Fruit fly (Drosophila melanogaster) whole organism, embryonic: ENCODE data around the gene CG7878.

ENCODE experiments used
- Abd-B ChIP-seq: fragments of 200-800 bp; sonication (Bioruptor generic); optimal IDR thresholded peaks from 2 replicates; lab custom pipeline; 2018; ENCODE audit warnings: missing biosample characterization, mild to moderate bottlenecking, missing genetic modification characterization, moderate library complexity
- Awh ChIP-seq: fragments of 200-800 bp; sonication (Bioruptor generic); IDR thresholded peaks from 2 replicates; pipeline ENCODE4, ENCODE4 v1.3.6; 2022; ENCODE audit warnings: missing biosample characterization, missing genetic modification characterization
- B-H2 ChIP-seq: fragments of 200-800 bp; sonication (Bioruptor generic); optimal IDR thresholded peaks from 2 replicates; lab custom pipeline; 2018; ENCODE audit warnings: missing biosample characterization, mild to moderate bottlenecking, missing genetic modification characterization
- Blimp-1 ChIP-seq: fragments of 200-800 bp; sonication (Bioruptor generic); optimal IDR thresholded peaks from 3 replicates; lab custom pipeline; 2018; ENCODE audit warnings: missing biosample characterization, missing genetic modification characterization, mild to moderate bottlenecking, moderate library complexity, missing genetic modification reagents
- CG10321 ChIP-seq: fragments of 200-800 bp; sonication (Bioruptor generic); IDR thresholded peaks from 2 replicates; pipeline ENCODE4 v1.3.6; 2022; ENCODE audit warnings: missing biosample characterization, missing genetic modification characterization
- CG12236 ChIP-seq: fragments of 200-800 bp; sonication (Bioruptor generic); optimal IDR thresholded peaks from 2 replicates; lab custom pipeline; 2016; ENCODE audit warnings: missing biosample characterization, missing genetic modification characterization
- CG12744 ChIP-seq: fragments of 200-800 bp; sonication (Bioruptor generic); optimal IDR thresholded peaks from 2 replicates; lab custom pipeline; 2016; ENCODE audit warnings: missing biosample characterization, missing genetic modification characterization
- CG14710 ChIP-seq: fragments of 200-800 bp; sonication (Bioruptor generic); optimal IDR thresholded peaks from 3 replicates; lab custom pipeline; 2019; ENCODE audit warnings: missing biosample characterization, mild to moderate bottlenecking, missing genetic modification characterization, moderate library complexity
- CG15601 ChIP-seq: fragments of 200-800 bp; sonication (Bioruptor generic); optimal IDR thresholded peaks from 3 replicates; lab custom pipeline; 2019; ENCODE audit warnings: missing biosample characterization, mild to moderate bottlenecking, missing genetic modification characterization, moderate library complexity
- CG16813 ChIP-seq: fragments of 200-800 bp; sonication (Bioruptor generic); IDR thresholded peaks from 3 replicates; pipeline ENCODE4 v1.3.6; 2022; ENCODE audit warnings: missing biosample characterization, missing genetic modification characterization; ENCODE audit not compliant: partially characterized antibody
- CG2712 ChIP-seq: fragments of 200-800 bp; optimal IDR thresholded peaks from 3 replicates; lab custom pipeline; 2019; ENCODE audit warnings: missing biosample characterization, mild to moderate bottlenecking, missing genetic modification characterization, moderate library complexity
- CG3163 ChIP-seq: fragments of 200-800 bp; sonication (Bioruptor generic); optimal IDR thresholded peaks from 3 replicates; lab custom pipeline; 2016; ENCODE audit warnings: missing biosample characterization, missing genetic modification characterization
- CG33557 ChIP-seq: fragments of 200-800 bp; sonication (Bioruptor generic); optimal IDR thresholded peaks from 2 replicates; lab custom pipeline; 2019; ENCODE audit warnings: missing biosample characterization, mild to moderate bottlenecking, missing genetic modification characterization, moderate library complexity
- CG4282 ChIP-seq: fragments of 200-800 bp; sonication (Bioruptor generic); optimal IDR thresholded peaks from 2 replicates; lab custom pipeline; 2016; ENCODE audit warnings: missing biosample characterization, missing genetic modification characterization
- CG5245 ChIP-seq: fragments of 200-800 bp; sonication (Bioruptor generic); optimal IDR thresholded peaks from 3 replicates; lab custom pipeline; 2016; ENCODE audit warnings: missing biosample characterization, missing genetic modification characterization
- CG6254 ChIP-seq: fragments of 200-800 bp; sonication (Bioruptor generic); optimal IDR thresholded peaks from 3 replicates; lab custom pipeline; 2017; ENCODE audit warnings: mild to moderate bottlenecking, missing biosample characterization, missing genetic modification reagents, missing genetic modification characterization
- CG6272 ChIP-seq: fragments of 200-800 bp; sonication (Bioruptor generic); IDR thresholded peaks from 2 replicates; pipeline ENCODE4 v1.3.6; 2022; ENCODE audit warnings: missing biosample characterization, missing genetic modification characterization
- CG6683 ChIP-seq: fragments of 200-800 bp; sonication (Bioruptor generic); optimal IDR thresholded peaks from 2 replicates; lab custom pipeline; 2017; ENCODE audit warnings: missing biosample characterization, mild to moderate bottlenecking, missing genetic modification characterization, missing genetic modification reagents
- CG7963 ChIP-seq: fragments of 200-800 bp; sonication (Bioruptor generic); IDR thresholded peaks from 3 replicates; pipeline ENCODE4 v1.3.6; 2022; ENCODE audit warnings: missing biosample characterization, missing genetic modification characterization; ENCODE audit not compliant: partially characterized antibody
- Chrac-16 ChIP-seq: fragments of 200-800 bp; sonication (Bioruptor generic); optimal IDR thresholded peaks from 3 replicates; lab custom pipeline; 2016; ENCODE audit warnings: missing biosample characterization, missing genetic modification characterization
- Doc2 ChIP-seq: fragments of 200-800 bp; sonication (Bioruptor generic); IDR thresholded peaks from 2 replicates; pipeline ENCODE4 v1.3.6; 2022; ENCODE audit warnings: missing biosample characterization, missing genetic modification characterization
- Doc3 ChIP-seq: fragments of 200-800 bp; sonication (Bioruptor generic); IDR thresholded peaks from 3 replicates; pipeline ENCODE4 v1.3.6; 2022; ENCODE audit warnings: missing biosample characterization, missing genetic modification characterization; ENCODE audit not compliant: partially characterized antibody
- Dp ChIP-seq: fragments of 200-800 bp; sonication (Bioruptor generic); optimal IDR thresholded peaks from 2 replicates; lab custom pipeline; 2018; ENCODE audit warnings: missing biosample characterization, mild to moderate bottlenecking, missing genetic modification characterization, moderate library complexity
- E2f2 ChIP-seq: fragments of 200-800 bp; sonication (Bioruptor generic); IDR thresholded peaks from 2 replicates; pipeline ENCODE4 v1.3.6; 2022; ENCODE audit warnings: missing biosample characterization, missing genetic modification characterization
- Eip74EF ChIP-seq, 2 experiments: fragments of 200-800 bp in 1 of 2; fragments of >200 bp in 1 of 2; sonication (Bioruptor generic) in 1 of 2; optimal IDR thresholded peaks; 2 replicates each; lab custom pipeline; 2017 to 2019; ENCODE audit warnings: missing biosample characterization in 2 of 2, missing genetic modification characterization in 2 of 2, mild to moderate bottlenecking in 1 of 2, moderate library complexity in 1 of 2
- Hey ChIP-seq: fragments of 200-800 bp; sonication (Bioruptor generic); optimal IDR thresholded peaks from 3 replicates; lab custom pipeline; 2018; ENCODE audit warnings: missing biosample characterization, mild to moderate bottlenecking, missing genetic modification characterization
- Pdp1 ChIP-seq, 2 experiments: fragments of 200-800 bp; sonication (Bioruptor generic); optimal IDR thresholded peaks; 3 replicates each; lab custom pipeline; 2016; ENCODE audit warnings: missing biosample characterization in 2 of 2, missing genetic modification characterization in 2 of 2, mild to moderate bottlenecking in 1 of 2, moderate library complexity in 1 of 2
- Rfx ChIP-seq: fragments of 200-800 bp; sonication (Bioruptor generic); IDR thresholded peaks from 2 replicates; pipeline ENCODE4 v1.3.6; 2022; ENCODE audit warnings: missing biosample characterization, missing genetic modification characterization
- cg ChIP-seq: fragments of 200-800 bp; sonication (Bioruptor generic); optimal IDR thresholded peaks from 3 replicates; lab custom pipeline; 2019; ENCODE audit warnings: missing biosample characterization, mild to moderate bottlenecking, missing genetic modification characterization, moderate library complexity
- crc ChIP-seq: fragments of 200-800 bp; sonication (Bioruptor generic); optimal IDR thresholded peaks from 2 replicates; lab custom pipeline; 2016; ENCODE audit warnings: missing biosample characterization, missing genetic modification characterization
- croc ChIP-seq: fragments of 200-800 bp; sonication (Bioruptor generic); conservative IDR thresholded peaks from 3 replicates; pipeline ENCODE4 v1.3.6; 2022; ENCODE audit warnings: missing biosample characterization, missing genetic modification characterization
- crol ChIP-seq: fragments of 200-800 bp; sonication (Bioruptor generic); IDR thresholded peaks from 2 replicates; pipeline ENCODE4 v1.3.6; 2022; ENCODE audit warnings: missing biosample characterization, missing genetic modification characterization
- dm ChIP-seq: fragments of 200-800 bp; sonication (Bioruptor generic); optimal IDR thresholded peaks from 3 replicates; lab custom pipeline; 2016; ENCODE audit warnings: missing biosample characterization, missing genetic modification characterization
- gem ChIP-seq: fragments of 200-800 bp; sonication (Bioruptor generic); optimal IDR thresholded peaks from 2 replicates; lab custom pipeline; 2019; ENCODE audit warnings: missing biosample characterization, mild to moderate bottlenecking, missing genetic modification characterization, moderate library complexity
- jigr1 ChIP-seq: fragments of 200-800 bp; sonication (Bioruptor generic); IDR thresholded peaks from 3 replicates; pipeline ENCODE4 v1.3.6; 2022; ENCODE audit warnings: missing biosample characterization, missing genetic modification characterization
- jing ChIP-seq: fragments of 200-800 bp; sonication (Bioruptor generic); optimal IDR thresholded peaks from 2 replicates; lab custom pipeline; 2018; ENCODE audit warnings: missing biosample characterization, mild to moderate bottlenecking, missing genetic modification characterization
- lbe ChIP-seq: fragments of 200-800 bp; sonication (Bioruptor generic); optimal IDR thresholded peaks from 2 replicates; lab custom pipeline; 2016; ENCODE audit warnings: missing biosample characterization, mild to moderate bottlenecking, missing genetic modification characterization
- lmd ChIP-seq: fragments of 200-800 bp; sonication (Bioruptor generic); IDR thresholded peaks from 2 replicates; pipeline ENCODE4 v1.3.6; 2022; ENCODE audit warnings: missing biosample characterization, missing genetic modification characterization
- mld ChIP-seq: fragments of 200-800 bp; sonication (Bioruptor generic); IDR thresholded peaks from 3 replicates; pipeline ENCODE4 v1.3.6; 2022; ENCODE audit warnings: missing biosample characterization, missing genetic modification characterization; ENCODE audit not compliant: partially characterized antibody
- phol ChIP-seq: fragments of 200-800 bp; sonication (Bioruptor generic); optimal IDR thresholded peaks from 3 replicates; lab custom pipeline; 2018; ENCODE audit warnings: missing biosample characterization, mild to moderate bottlenecking, missing genetic modification characterization, moderate library complexity
- rib ChIP-seq: fragments of 200-800 bp; sonication (Bioruptor generic); IDR thresholded peaks from 2 replicates; pipeline ENCODE4 v1.3.6; 2022; ENCODE audit warnings: missing biosample characterization, missing genetic modification characterization
- sens-2 ChIP-seq: fragments of 200-800 bp; sonication (Bioruptor generic); IDR thresholded peaks from 2 replicates; pipeline ENCODE4 v1.3.6; 2022; ENCODE audit warnings: missing biosample characterization, missing genetic modification characterization
- stc ChIP-seq: fragments of 200-800 bp; sonication (Bioruptor generic); IDR thresholded peaks from 2 replicates; pipeline ENCODE4 v1.3.6; 2022; ENCODE audit warnings: missing biosample characterization, missing genetic modification characterization
- tna ChIP-seq: fragments of 200-800 bp; sonication (Bioruptor generic); IDR thresholded peaks from 2 replicates; pipeline ENCODE4 v1.3.6; 2022; ENCODE audit warnings: missing biosample characterization, missing genetic modification characterization; ENCODE audit not compliant: partially characterized antibody
- z ChIP-seq: fragments of 200-800 bp; sonication (Bioruptor generic); IDR thresholded peaks from 3 replicates; pipeline ENCODE4 v1.3.6; 2022; ENCODE audit warnings: missing biosample characterization, missing genetic modification characterization
- zen2 ChIP-seq: fragments of 200-800 bp; sonication (Bioruptor generic); IDR thresholded peaks from 3 replicates; pipeline ENCODE4 v1.3.6; 2022; ENCODE audit warnings: missing biosample characterization, missing genetic modification characterization; ENCODE audit not compliant: partially characterized antibody
- zf30C ChIP-seq: fragments of 200-800 bp; sonication (Bioruptor generic); optimal IDR thresholded peaks from 3 replicates; lab custom pipeline; 2018; ENCODE audit warnings: missing biosample characterization, mild to moderate bottlenecking, missing genetic modification characterization

Gene CG7878

dm6 chr3R:8126316-8127150 lies 4.0 kb downstream of the CG7878 start, which contains the start of the genes CG9667 and Arl8 (continued):
- TF ChIP-seq cg (GFP tag; lab: Kevin White, UChicago) (peak; percentile 71), Eip74EF (GFP tag; optimal IDR thresholded peaks at IDR 0.05; lab: Kevin White, UChicago) (peak in 1 of 2 experiments; percentile 74), gem (peak; percentile 81), E2f2 (peak; percentile 31), CG4282 (GFP tag; lab: Kevin White, UChicago) (no peak), Awh (GFP tag; lab: Robert Waterston, UW) (0 out of 2 replicates have a peak, but pooled peaks have one; percentile 33), CG12236 (GFP tag; lab: Kevin White, UChicago) (no peak), jing (GFP tag; lab: Kevin White, UChicago) (no peak), CG2712 (tag; lab: Kevin White, UChicago) (peak; percentile 83), Hey (tag; lab: Kevin White, UChicago) (no peak), phol (tag; lab: Kevin White, UChicago) (peak; percentile 84), zen2 (GFP tag; lab: Robert Waterston, UW) (no peak), stc (GFP tag; lab: Robert Waterston, UW) (peak; percentile 58), CG6254 (GFP tag; lab: Kevin White, UChicago) (no peak), CG33557 (GFP tag; lab: Kevin White, UChicago) (peak; percentile 19), zf30C (GFP tag; lab: Kevin White, UChicago) (peak; percentile 6), B-H2 (peak; percentile 54), Doc2 (GFP tag; lab: Robert Waterston, UW) (no peak), croc (GFP tag; lab: Robert Waterston, UW) (no peak), CG16813 (GFP tag; lab: Robert Waterston, UW) (0 out of 3 replicates have a peak, but pooled peaks have one; percentile 12), Doc3 (0 out of 3 replicates have a peak, but pooled peaks have one; percentile 26), mld (GFP tag; lab: Robert Waterston, UW) (0 out of 3 replicates have a peak, but pooled peaks have one; percentile 41), z (GFP tag; lab: Robert Waterston, UW) (no peak), Blimp-1 (GFP tag; lab: Kevin White, UChicago) (peak; percentile 60), dm (GFP tag; lab: Kevin White, UChicago) (no peak), CG5245 (GFP tag; lab: Kevin White, UChicago) (no peak), lbe (GFP tag; lab: Kevin White, UChicago) (peak; percentile 43), CG10321 (GFP tag; lab: Robert Waterston, UW) (no peak), CG7963 (no peak), Chrac-16 (peak; percentile 61), Dp (GFP tag; lab: Kevin White, UChicago) (peak; percentile 9), CG6272 (peak; percentile 55), Abd-B (GFP tag; lab: Kevin White, UChicago) (peak; percentile 82), rib (GFP tag; lab: Robert Waterston, UW) (no peak), crc (GFP tag; lab: Kevin White, UChicago) (no peak), crol (GFP tag; lab: Robert Waterston, UW) (peak; percentile 34; the same call in 1 of the 2 replicates), CG12744 (GFP tag; lab: Kevin White, UChicago) (no peak), CG15601 (tag; lab: Kevin White, UChicago) (peak; percentile 70), jigr1 (GFP tag; lab: Robert Waterston, UW) (no peak), Rfx (GFP tag; lab: Robert Waterston, UW) (peak; percentile 86), CG6683 (GFP tag; lab: Kevin White, UChicago) (no peak), Pdp1 (GFP tag; optimal IDR thresholded peaks at IDR 0.05; lab: Kevin White, UChicago) (peak; percentile 20 to 34), lmd (GFP tag; lab: Robert Waterston, UW) (peak; percentile 51; the same call in 1 of the 2 replicates), sens-2 (GFP tag; lab: Robert Waterston, UW) (no peak), CG14710 (tag; lab: Kevin White, UChicago) (peak; percentile 82), tna (GFP tag; lab: Robert Waterston, UW) (no peak), CG3163 (GFP tag; lab: Kevin White, UChicago) (no peak)
